Worm (Caenorhabditis elegans): ENCODE results near the gene ZK637.4.

Gene ZK637.4

DNA sequence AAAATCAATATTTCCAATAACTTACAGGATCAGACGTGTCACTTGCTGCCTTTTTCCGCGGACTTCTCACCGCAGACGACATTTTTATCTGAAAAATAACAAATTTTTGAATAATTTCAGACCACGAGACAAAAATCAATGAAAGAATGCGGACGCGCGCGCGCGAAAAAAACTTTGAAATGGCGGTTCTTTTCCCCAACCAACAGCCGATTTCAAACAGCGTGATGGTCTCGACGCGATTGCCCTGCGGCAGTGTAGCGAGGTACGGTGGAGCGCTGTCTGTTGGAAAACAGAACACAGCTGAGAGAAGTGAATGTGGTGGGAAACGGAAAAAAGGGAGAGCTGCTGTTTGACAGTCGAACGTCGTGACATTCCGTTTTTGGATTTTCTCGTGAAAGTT is 10.5 kb downstream of the ZK637.4 start, which contains the start of gene lin-9:
Gene lin-9 (minus strand): TSS at position 88 of the 400 bp plus-strand sequence.
- no peak for TF ChIP-seq nhr-28 (tag; optimal IDR thresholded peaks at IDR 0.05)
- TF ChIP-seq unc-86 (tag; optimal IDR thresholded peaks at IDR 0.05), result peak; percentile 95
- no peak for TF ChIP-seq ces-1 (GFP tag; optimal IDR thresholded peaks at IDR 0.05)
- TF ChIP-seq lir-3 (tag; optimal IDR thresholded peaks at IDR 0.05; ENCODE audit: poor library complexity), result peak; percentile 80
- peak; percentile 43 for TF ChIP-seq mef-2 (tag; optimal IDR thresholded peaks at IDR 0.05)
- peak; percentile 62 for TF ChIP-seq vab-15 (tag; optimal IDR thresholded peaks at IDR 0.05)
- peak; percentile 98 for TF ChIP-seq dsc-1 (tag; optimal IDR thresholded peaks at IDR 0.05)
- TF ChIP-seq sptf-1 (tag; optimal IDR thresholded peaks at IDR 0.05), result no peak
- TF ChIP-seq hlh-17 (GFP tag; optimal IDR thresholded peaks at IDR 0.05; ENCODE audit: borderline replicate concordance), result no peak
- TF ChIP-seq hlh-4 (tag; optimal IDR thresholded peaks at IDR 0.05), result no peak
- peak; percentile 90 to 98 (median 95) for TF ChIP-seq ceh-82 (tag; optimal IDR thresholded peaks at IDR 0.05)
- peak; percentile 93 for TF ChIP-seq egl-13 (tag; optimal IDR thresholded peaks at IDR 0.05)
- TF ChIP-seq fkh-10 (GFP tag; optimal IDR thresholded peaks at IDR 0.05), result peak; percentile 85
- TF ChIP-seq efl-3 (GFP tag; optimal IDR thresholded peaks at IDR 0.05), result peak; percentile 81
- TF ChIP-seq hpl-2 (GFP tag; optimal IDR thresholded peaks at IDR 0.05), result peak; percentile 66
- peak; percentile 94 for TF ChIP-seq pax-3 (tag; optimal IDR thresholded peaks at IDR 0.05)
- peak; percentile 97 to 98 for TF ChIP-seq lin-35 (GFP tag; optimal IDR thresholded peaks at IDR 0.05)
- peak; percentile 96 to 97 for TF ChIP-seq efl-1 (optimal IDR thresholded peaks at IDR 0.05)
- peak; percentile 95 to 100 for TF ChIP-seq efl-1 (GFP tag; optimal IDR thresholded peaks at IDR 0.05 in 1 of 2)
- no peak for TF ChIP-seq alr-1 (tag; optimal IDR thresholded peaks at IDR 0.05; ENCODE audit: borderline replicate concordance)
- no peak for TF ChIP-seq ets-5 (GFP tag; IDR thresholded peaks at IDR 0.05)
- no peak for TF ChIP-seq ceh-63 (GFP tag; optimal IDR thresholded peaks at IDR 0.05)
- TF ChIP-seq isw-1 (GFP tag; IDR thresholded peaks at IDR 0.05), result peak; percentile 97
- TF ChIP-seq ama-1 (optimal IDR thresholded peaks at IDR 0.05), result no peak
- peak; percentile 98 for TF ChIP-seq lin-13 (GFP tag; optimal IDR thresholded peaks at IDR 0.05)
- TF ChIP-seq sup-37 (GFP tag; optimal IDR thresholded peaks at IDR 0.05), result peak; percentile 95
- peak; percentile 97 for TF ChIP-seq nhr-19 (GFP tag; conservative IDR thresholded peaks at IDR 0.05)
- peak; percentile 85 for TF ChIP-seq fos-1 (tag; optimal IDR thresholded peaks at IDR 0.05)
- TF ChIP-seq nhr-12 (tag; optimal IDR thresholded peaks at IDR 0.05), result peak; percentile 30
- peak; percentile 90 for TF ChIP-seq aly-2 (tag; optimal IDR thresholded peaks at IDR 0.05)
- TF ChIP-seq elt-2 (tag; optimal IDR thresholded peaks at IDR 0.05), result peak; percentile 86
- TF ChIP-seq nhr-76 (tag; optimal IDR thresholded peaks at IDR 0.05), result no peak
- TF ChIP-seq C16A3.4 (tag; optimal IDR thresholded peaks at IDR 0.05), result peak; percentile 94
- TF ChIP-seq unc-98 (GFP tag; IDR thresholded peaks at IDR 0.05), result peak; percentile 52; the same call in 1 of the 2 replicates
- TF ChIP-seq jun-1 (tag; optimal IDR thresholded peaks at IDR 0.05), result peak; percentile 92
- TF ChIP-seq irx-1 (tag; optimal IDR thresholded peaks at IDR 0.05), result peak; percentile 97
- TF ChIP-seq nhr-11 (tag; optimal IDR thresholded peaks at IDR 0.05), result peak; percentile 88
- TF ChIP-seq dpl-1 (GFP tag; optimal IDR thresholded peaks at IDR 0.05), result peak; percentile 96 to 97 (median 96)
- TF ChIP-seq unc-130 (tag; optimal IDR thresholded peaks at IDR 0.05), result peak; percentile 71
- peak; percentile 86 for TF ChIP-seq sox-4 (tag; optimal IDR thresholded peaks at IDR 0.05)
- TF ChIP-seq pqm-1 (tag; optimal IDR thresholded peaks at IDR 0.05), result no peak
- TF ChIP-seq zip-4 (GFP tag; optimal IDR thresholded peaks at IDR 0.05), result peak; percentile 93
- TF ChIP-seq tbx-2 (tag; optimal IDR thresholded peaks at IDR 0.05), result peak; percentile 96
- TF ChIP-seq xbp-1 (tag; optimal IDR thresholded peaks at IDR 0.05), result peak; percentile 95
- TF ChIP-seq swsn-7 (tag; optimal IDR thresholded peaks at IDR 0.05), result peak; percentile 97
- TF ChIP-seq lin-39 (tag; optimal IDR thresholded peaks at IDR 0.05), result peak; percentile 95
- peak; percentile 98 for TF ChIP-seq rnt-1 (tag; optimal IDR thresholded peaks at IDR 0.05)
- peak; percentile 97 for TF ChIP-seq nhr-20 (tag; optimal IDR thresholded peaks at IDR 0.05)
- TF ChIP-seq nhr-71 (tag; optimal IDR thresholded peaks at IDR 0.05), result peak; percentile 98
- TF ChIP-seq pag-3 (tag; optimal IDR thresholded peaks at IDR 0.05; ENCODE audit: borderline replicate concordance, insufficient read depth), result no peak
- peak; percentile 74 for TF ChIP-seq F16B12.6 (tag; optimal IDR thresholded peaks at IDR 0.05)
- TF ChIP-seq skn-1 (tag; optimal IDR thresholded peaks at IDR 0.05), result peak; percentile 94
- TF ChIP-seq zag-1 (tag; optimal IDR thresholded peaks at IDR 0.05), result no peak

Data from whole organism, L1 larva.